Worm (Caenorhabditis elegans): ENCODE results near the gene C49H3.4.

DNA sequence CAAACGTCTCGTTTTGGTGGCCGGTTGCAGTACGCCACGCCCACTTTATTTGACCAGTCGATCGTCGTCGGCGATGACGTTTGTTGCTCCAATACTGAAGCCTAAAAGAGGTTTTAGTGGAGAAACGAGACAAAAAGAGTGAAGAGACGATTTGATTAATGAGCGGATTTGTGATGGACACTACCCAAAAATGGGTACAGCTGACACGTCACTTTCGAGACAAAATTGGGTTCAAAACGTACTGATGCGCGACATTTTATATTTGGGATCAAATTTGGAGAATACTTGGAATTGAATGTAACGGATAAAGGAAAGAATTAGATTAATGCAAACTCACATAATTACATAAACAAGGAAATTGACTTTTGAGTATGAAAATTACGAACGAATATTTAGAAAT, 17.6 kb upstream of the C49H3.4 start, which contains the start of gene ilys-4:
- TF ChIP-seq pag-3 (tag; optimal IDR thresholded peaks at IDR 0.05; ENCODE audit: borderline replicate concordance) (no peak), hlh-8 (tag; optimal IDR thresholded peaks at IDR 0.05) (no peak), ceh-6 (GFP tag; optimal IDR thresholded peaks at IDR 0.05) (no peak), C08G9.2 (tag; optimal IDR thresholded peaks at IDR 0.05) (no peak)
